Fruit fly (Drosophila melanogaster): ENCODE measurements around the gene CG9522.
A peak's percentile ranks its signal among the peaks of the same experiment; 100 is the strongest.

- TF ChIP-seq EcR (GFP tag; optimal IDR thresholded peaks at IDR 0.05) (peak; percentile 90), gl (tag; optimal IDR thresholded peaks at IDR 0.05) (no peak), Snoo (tag; optimal IDR thresholded peaks at IDR 0.05) (peak; percentile 23), CG8159 (tag; optimal IDR thresholded peaks at IDR 0.05) (no peak), CG13204 (GFP tag; optimal IDR thresholded peaks at IDR 0.05) (no peak), Ets98B (GFP tag; IDR thresholded peaks at IDR 0.05) (no peak)
These were observed 2.4 kb downstream of the CG9522 start for dm6 chrX:14846116-14846614.
